Worm (Caenorhabditis elegans) whole organism, L1 larva: ENCODE results near the gene C55A6.6.

ENCODE experiments used
- blmp-1 ChIP-seq: fragments of 150-350 bp; optimal IDR thresholded peaks from 2 replicates; lab custom pipeline; 2014; ENCODE audit warnings: missing biosample characterization, missing genetic modification characterization
- ceh-88 ChIP-seq: fragments of 200-800 bp; sonication (Bioruptor generic); IDR thresholded peaks from 2 replicates; pipeline ENCODE4 v1.3.6; 2022; ENCODE audit warnings: missing genetic modification characterization, missing compliant biosample characterization
- fkh-10 ChIP-seq: sonication (generic microtip); optimal IDR thresholded peaks from 2 replicates; lab custom pipeline; 2017; ENCODE audit warnings: missing biosample characterization, missing genetic modification reagents, missing genetic modification characterization
- fos-1 ChIP-seq: fragments of 150-350 bp; optimal IDR thresholded peaks from 2 replicates; lab custom pipeline; 2014; ENCODE audit warnings: missing biosample characterization, missing genetic modification characterization
- pag-3 ChIP-seq: sonication (generic microtip); optimal IDR thresholded peaks from 2 replicates; lab custom pipeline; 2017; ENCODE audit warnings: missing genetic modification characterization, mild to moderate bottlenecking, missing compliant biosample characterization, antibody characterized with exemption, borderline replicate concordance; ENCODE audit not compliant: insufficient read depth

DNA sequence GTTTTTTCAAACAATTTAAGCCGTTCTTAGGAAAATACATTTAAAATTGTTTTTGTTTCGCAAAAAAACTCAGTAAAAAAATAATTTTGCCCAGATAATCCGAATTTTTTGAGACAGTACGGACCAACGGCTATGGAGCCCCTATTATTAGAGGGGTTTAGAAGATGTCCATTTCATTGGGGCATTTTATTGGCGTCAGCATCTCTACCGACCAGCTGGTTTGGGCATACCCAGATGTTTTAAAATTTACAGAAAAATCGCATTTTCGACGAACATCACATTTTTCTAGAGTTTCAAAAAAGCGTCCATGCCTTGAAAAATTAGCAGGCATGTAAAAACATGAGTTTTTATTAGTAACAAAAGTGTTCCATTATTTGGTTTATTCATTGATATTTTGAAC is 26.7 kb upstream of the C55A6.6 start:
- TF ChIP-seq pag-3 (tag; lab: Kevin White, UChicago) = no peak
- TF ChIP-seq fos-1 (tag; lab: Kevin White, UChicago) = no peak
- TF ChIP-seq fkh-10 (GFP tag; lab: Kevin White, UChicago) = no peak
- no peak for TF ChIP-seq ceh-88 (GFP tag; lab: Robert Waterston, UW)
- TF ChIP-seq blmp-1 = no peak
